Worm (Caenorhabditis elegans): ENCODE results near the gene Y45F3A.8.

DNA sequence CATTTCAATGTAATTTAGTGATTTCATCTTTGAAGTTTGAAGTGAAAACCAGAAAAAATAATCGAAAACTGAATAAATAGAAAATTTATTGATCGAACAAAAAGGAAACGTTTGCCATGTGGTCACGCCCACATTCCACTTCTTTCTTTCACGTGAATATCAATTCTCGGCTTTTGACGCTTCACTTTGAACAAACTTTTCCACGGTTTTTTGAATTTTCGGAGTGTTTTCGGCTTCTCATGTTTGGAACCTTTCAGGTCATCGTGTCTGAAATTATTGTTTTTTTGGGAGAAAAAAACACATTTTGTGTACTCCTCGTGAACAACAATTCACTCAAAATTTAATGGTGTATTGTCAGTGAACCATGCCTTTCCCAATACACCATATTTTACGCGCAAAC lies 39.7 kb downstream of the Y45F3A.8 start, which contains the start of gene T21C12.8:
- TF ChIP-seq klf-2 (GFP tag; conservative IDR thresholded peaks at IDR 0.05), result no peak
- TF ChIP-seq flt-1 (GFP tag; IDR thresholded peaks at IDR 0.05), result no peak
- no peak for TF ChIP-seq cog-1 (tag; optimal IDR thresholded peaks at IDR 0.05)
- TF ChIP-seq T22C8.4 (GFP tag; IDR thresholded peaks at IDR 0.05), result no peak

Data from whole organism, midembryonic.